Worm (Caenorhabditis elegans) whole organism, late embryonic: ENCODE measurements around the gene K10D2.8.

Experiments used
- C08G9.2 ChIP-seq: sonication (generic microtip); optimal IDR thresholded peaks from 2 replicates; lab custom pipeline; 2016; ENCODE audit warnings: mild to moderate bottlenecking, missing genetic modification characterization, moderate library complexity, missing compliant biosample characterization
- F13H6.1 ChIP-seq: sonication (generic microtip); optimal IDR thresholded peaks from 2 replicates; lab custom pipeline; 2016; ENCODE audit warnings: missing genetic modification characterization, missing compliant biosample characterization
- K02D7.2 ChIP-seq: sonication (generic microtip); optimal IDR thresholded peaks from 2 replicates; lab custom pipeline; 2017; ENCODE audit warnings: mild to moderate bottlenecking, missing genetic modification characterization, missing compliant biosample characterization
- K09A11.1 ChIP-seq: sonication (generic microtip); optimal IDR thresholded peaks from 2 replicates; lab custom pipeline; 2017; ENCODE audit warnings: antibody characterized with exemption, mild to moderate bottlenecking, missing genetic modification characterization, missing compliant biosample characterization; ENCODE audit not compliant: insufficient read depth
- T23F11.4 ChIP-seq: fragments of 200-800 bp; sonication (Bioruptor generic); optimal IDR thresholded peaks from 2 replicates; lab custom pipeline; 2018; ENCODE audit warnings: mild to moderate bottlenecking, missing genetic modification characterization, missing compliant biosample characterization
- ahr-1 ChIP-seq: sonication (generic microtip); optimal IDR thresholded peaks from 2 replicates; lab custom pipeline; 2016; ENCODE audit warnings: missing genetic modification characterization, missing compliant biosample characterization
- ceh-18 ChIP-seq: sonication (generic microtip); optimal IDR thresholded peaks from 2 replicates; lab custom pipeline; 2016; ENCODE audit warnings: missing genetic modification characterization, missing compliant biosample characterization
- ceh-19 ChIP-seq: fragments of 200-800 bp; sonication (Bioruptor generic); optimal IDR thresholded peaks from 2 replicates; lab custom pipeline; 2018; ENCODE audit warnings: mild to moderate bottlenecking, missing genetic modification characterization, missing compliant biosample characterization
- ceh-22 ChIP-seq: sonication (generic microtip); optimal IDR thresholded peaks from 2 replicates; lab custom pipeline; 2017; ENCODE audit warnings: missing biosample characterization, missing genetic modification characterization
- ceh-24 ChIP-seq: sonication (generic microtip); optimal IDR thresholded peaks from 2 replicates; lab custom pipeline; 2016; ENCODE audit warnings: mild to moderate bottlenecking, missing genetic modification characterization, missing compliant biosample characterization
- ceh-30 ChIP-seq: fragments of 150-350 bp; optimal IDR thresholded peaks from 2 replicates; lab custom pipeline; 2014; ENCODE audit warnings: missing biosample characterization, missing genetic modification characterization
- ceh-31 ChIP-seq: sonication (generic microtip); optimal IDR thresholded peaks from 2 replicates; lab custom pipeline; 2016; ENCODE audit warnings: missing genetic modification characterization, missing compliant biosample characterization
- ceh-34 ChIP-seq: sonication (generic microtip); optimal IDR thresholded peaks from 2 replicates; lab custom pipeline; 2016; ENCODE audit warnings: mild to moderate bottlenecking, missing genetic modification characterization, missing compliant biosample characterization
- ceh-45 ChIP-seq: fragments of 200-800 bp; sonication (Bioruptor generic); IDR thresholded peaks from 2 replicates; pipeline ENCODE4 v1.3.6; 2022; ENCODE audit warnings: missing genetic modification reagents, missing genetic modification characterization, missing compliant biosample characterization
- ceh-48 ChIP-seq: sonication (generic microtip); optimal IDR thresholded peaks from 2 replicates; lab custom pipeline; 2016; ENCODE audit warnings: missing genetic modification characterization, inconsistent platforms, missing compliant biosample characterization
- ceh-9 ChIP-seq: sonication (generic microtip); optimal IDR thresholded peaks from 2 replicates; lab custom pipeline; 2016; ENCODE audit warnings: mild to moderate bottlenecking, missing genetic modification characterization, inconsistent platforms, missing compliant biosample characterization
- che-1 ChIP-seq: sonication (generic microtip); optimal IDR thresholded peaks from 2 replicates; lab custom pipeline; 2016; ENCODE audit warnings: mild to moderate bottlenecking, missing genetic modification characterization, missing compliant biosample characterization
- elt-2 ChIP-seq: sonication (generic microtip); optimal IDR thresholded peaks from 2 replicates; lab custom pipeline; 2016; ENCODE audit warnings: missing genetic modification reagents, missing genetic modification characterization, missing compliant biosample characterization
- ets-4 ChIP-seq: sonication (generic microtip); optimal IDR thresholded peaks from 2 replicates; lab custom pipeline; 2016; ENCODE audit warnings: missing genetic modification characterization, missing compliant biosample characterization
- fax-1 ChIP-seq: sonication (generic microtip); optimal IDR thresholded peaks from 2 replicates; lab custom pipeline; 2016; ENCODE audit warnings: missing genotype, missing genetic modification characterization, missing compliant biosample characterization
- fkh-10 ChIP-seq: fragments of 150-350 bp; optimal IDR thresholded peaks from 2 replicates; lab custom pipeline; 2014; ENCODE audit warnings: missing biosample characterization, missing genetic modification reagents, missing genetic modification characterization
- fkh-6 ChIP-seq: sonication (generic microtip); optimal IDR thresholded peaks from 2 replicates; lab custom pipeline; 2016; ENCODE audit warnings: missing genetic modification characterization, missing compliant biosample characterization
- hlh-13 ChIP-seq: fragments of 200-800 bp; sonication (Bioruptor generic); optimal IDR thresholded peaks from 2 replicates; lab custom pipeline; 2018; ENCODE audit warnings: mild to moderate bottlenecking, missing genetic modification characterization, missing compliant biosample characterization
- hlh-15 ChIP-seq: sonication (generic microtip); optimal IDR thresholded peaks from 2 replicates; lab custom pipeline; 2016; ENCODE audit warnings: missing genetic modification characterization, missing compliant biosample characterization
- hlh-6 ChIP-seq: sonication (generic microtip); optimal IDR thresholded peaks from 2 replicates; lab custom pipeline; 2016; ENCODE audit warnings: missing genotype, missing genetic modification characterization, missing compliant biosample characterization
- hlh-8 ChIP-seq: sonication (generic microtip); optimal IDR thresholded peaks from 2 replicates; lab custom pipeline; 2016; ENCODE audit warnings: missing genotype, missing genetic modification characterization, missing compliant biosample characterization
- madf-2 ChIP-seq: sonication (generic microtip); optimal IDR thresholded peaks from 2 replicates; lab custom pipeline; 2017; ENCODE audit warnings: missing genetic modification characterization, missing compliant biosample characterization
- mec-3 ChIP-seq: sonication (generic microtip); optimal IDR thresholded peaks from 2 replicates; lab custom pipeline; 2016; ENCODE audit warnings: borderline replicate concordance, missing genetic modification characterization, missing compliant biosample characterization
- nhr-232 ChIP-seq: sonication (generic microtip); optimal IDR thresholded peaks from 2 replicates; lab custom pipeline; 2016; ENCODE audit warnings: missing genetic modification characterization, missing compliant biosample characterization
- npax-4 ChIP-seq: sonication (generic microtip); optimal IDR thresholded peaks from 2 replicates; lab custom pipeline; 2016; ENCODE audit warnings: missing genetic modification characterization, missing compliant biosample characterization
- odd-2 ChIP-seq: sonication (generic microtip); optimal IDR thresholded peaks from 2 replicates; lab custom pipeline; 2017; ENCODE audit warnings: antibody characterized with exemption, mild to moderate bottlenecking, missing genetic modification characterization, missing compliant biosample characterization
- pag-3 ChIP-seq: sonication (generic microtip); optimal IDR thresholded peaks from 2 replicates; lab custom pipeline; 2016; ENCODE audit warnings: missing compliant biosample characterization, missing genetic modification characterization, borderline replicate concordance
- pat-9 ChIP-seq: fragments of 200-800 bp; sonication (Bioruptor generic); optimal IDR thresholded peaks from 2 replicates; lab custom pipeline; 2018; ENCODE audit warnings: mild to moderate bottlenecking, missing genetic modification characterization, moderate library complexity, missing compliant biosample characterization
- pax-1 ChIP-seq: fragments of 150-350 bp; optimal IDR thresholded peaks from 2 replicates; lab custom pipeline; 2014; ENCODE audit warnings: missing biosample characterization, missing genetic modification characterization
- pha-2 ChIP-seq: sonication (generic microtip); optimal IDR thresholded peaks from 2 replicates; lab custom pipeline; 2017; ENCODE audit warnings: mild to moderate bottlenecking, missing genetic modification characterization, missing compliant biosample characterization
- pha-4 ChIP-seq: fragments of 150-350 bp; optimal IDR thresholded peaks from 2 replicates; lab custom pipeline; 2018; ENCODE audit warnings: missing biosample characterization, missing genetic modification reagents, missing genetic modification characterization
- pqm-1 ChIP-seq: sonication (generic microtip); optimal IDR thresholded peaks from 2 replicates; lab custom pipeline; 2016; ENCODE audit warnings: missing genetic modification characterization, missing compliant biosample characterization
- rnt-1 ChIP-seq: sonication (generic microtip); optimal IDR thresholded peaks from 2 replicates; lab custom pipeline; 2016; ENCODE audit warnings: missing genetic modification characterization, missing compliant biosample characterization
- sdc-2 ChIP-seq: sonication (generic microtip); optimal IDR thresholded peaks from 2 replicates; lab custom pipeline; 2016; ENCODE audit warnings: missing genotype, missing genetic modification characterization, missing compliant biosample characterization
- sox-2 ChIP-seq: fragments of 200-800 bp; sonication (Bioruptor generic); IDR thresholded peaks from 2 replicates; pipeline ENCODE4 v1.3.6; 2022; ENCODE audit warnings: missing genetic modification reagents, missing genetic modification characterization, missing compliant biosample characterization
- sox-4 ChIP-seq: sonication (generic microtip); optimal IDR thresholded peaks from 2 replicates; lab custom pipeline; 2017; ENCODE audit warnings: mild to moderate bottlenecking, missing genetic modification characterization, inconsistent platforms, missing compliant biosample characterization
- syd-9 ChIP-seq: sonication (generic microtip); optimal IDR thresholded peaks from 2 replicates; lab custom pipeline; 2016; ENCODE audit warnings: mild to moderate bottlenecking, missing genetic modification characterization, moderate library complexity, missing compliant biosample characterization
- tbx-2 ChIP-seq: sonication (generic microtip); optimal IDR thresholded peaks from 2 replicates; lab custom pipeline; 2016; ENCODE audit warnings: missing genetic modification characterization, missing compliant biosample characterization
- tbx-7 ChIP-seq: sonication (generic microtip); optimal IDR thresholded peaks from 2 replicates; lab custom pipeline; 2016; ENCODE audit warnings: missing genotype, missing genetic modification characterization, missing compliant biosample characterization
- ttx-3 ChIP-seq: sonication (generic microtip); optimal IDR thresholded peaks from 2 replicates; lab custom pipeline; 2016; ENCODE audit warnings: missing genetic modification reagents, missing genetic modification characterization, missing compliant biosample characterization
- unc-3 ChIP-seq, 2 experiments: fragments of 200-800 bp in 1 of 2; sonication (Bioruptor generic) in 1 of 2; sonication (generic microtip) in 1 of 2; conservative IDR thresholded peaks in 1 of 2; optimal IDR thresholded peaks in 1 of 2; 2 replicates each; pipeline versions ENCODE4 v1.3.6 to Lab custom; 2016 to 2022; ENCODE audit warnings: missing compliant biosample characterization in 2 of 2, missing genetic modification characterization in 2 of 2, missing genetic modification reagents in 1 of 2
- unc-42 ChIP-seq: sonication (generic microtip); optimal IDR thresholded peaks from 2 replicates; lab custom pipeline; 2016; ENCODE audit warnings: missing genotype, missing genetic modification characterization, missing compliant biosample characterization
- zip-5 ChIP-seq: sonication (generic microtip); optimal IDR thresholded peaks from 2 replicates; lab custom pipeline; 2016; ENCODE audit warnings: missing genetic modification characterization, missing compliant biosample characterization
- ztf-16 ChIP-seq: sonication (generic microtip); optimal IDR thresholded peaks from 2 replicates; lab custom pipeline; 2017; ENCODE audit warnings: missing genetic modification characterization, missing compliant biosample characterization

The K10D2.8 gene

ce11 chrIII:5171945-5172344, 16.6 kb upstream of the K10D2.8 start, which contains the start of gene prp-19:
TSS of gene prp-19 (minus strand) at chrIII:5172045.
- no peak for TF ChIP-seq hlh-6 (tag; lab: Kevin White, UChicago)
- TF ChIP-seq pha-4 (tag; lab: Kevin White, UChicago) = no peak
- no peak for TF ChIP-seq unc-42 (tag; lab: Kevin White, UChicago)
- no peak for TF ChIP-seq pat-9 (tag; lab: Kevin White, UChicago)
- TF ChIP-seq hlh-15 (tag; lab: Kevin White, UChicago) = no peak
- no peak for TF ChIP-seq che-1
- TF ChIP-seq madf-2 = no peak
- no peak for TF ChIP-seq rnt-1 (tag; lab: Kevin White, UChicago)
- no peak for TF ChIP-seq npax-4 (tag; lab: Kevin White, UChicago)
- no peak for TF ChIP-seq hlh-13
- no peak for TF ChIP-seq T23F11.4 (GFP tag; lab: Kevin White, UChicago)
- no peak for TF ChIP-seq ceh-30 (tag; lab: Kevin White, UChicago)
- no peak for TF ChIP-seq ceh-22 (tag; lab: Kevin White, UChicago)
- TF ChIP-seq F13H6.1 = no peak
- no peak for TF ChIP-seq pqm-1 (tag; lab: Kevin White, UChicago)
- TF ChIP-seq tbx-7 (tag; lab: Kevin White, UChicago) = no peak
- TF ChIP-seq sdc-2 (tag; lab: Kevin White, UChicago) = no peak
- no peak for TF ChIP-seq ets-4 (tag; lab: Kevin White, UChicago)
- no peak for TF ChIP-seq zip-5 (tag; lab: Kevin White, UChicago)
- no peak for TF ChIP-seq sox-4 (tag; lab: Kevin White, UChicago)
- TF ChIP-seq, all 69 proteins: peak for 0

ce11 chrIII:5172470-5172869, 16.1 kb upstream of the K10D2.8 start, which contains the start of gene K10D2.5:
TSS of gene K10D2.5 (plus strand) at chrIII:5172720.
- TF ChIP-seq ceh-45 (GFP tag; lab: Robert Waterston, UW) = 0 out of 2 replicates have a peak, but pooled peaks have one; percentile 16
- TF ChIP-seq ceh-48 = peak; percentile 39
- TF ChIP-seq pag-3 (tag; lab: Kevin White, UChicago) = peak; percentile 78
- no peak for TF ChIP-seq K09A11.1 (tag; lab: Kevin White, UChicago)
- peak; percentile 60 for TF ChIP-seq K02D7.2 (tag; lab: Kevin White, UChicago)
- TF ChIP-seq tbx-7 (tag; lab: Kevin White, UChicago) = peak; percentile 99
- TF ChIP-seq mec-3 (tag; lab: Kevin White, UChicago) = peak; percentile 98
- peak; percentile 41 for TF ChIP-seq ceh-19 (GFP tag; lab: Kevin White, UChicago)
- peak; percentile 49 for TF ChIP-seq pax-1 (tag; lab: Kevin White, UChicago)
- peak; percentile 89 for TF ChIP-seq hlh-6 (tag; lab: Kevin White, UChicago)
- peak; percentile 84 for TF ChIP-seq elt-2 (tag; lab: Kevin White, UChicago)
- peak; percentile 80 for TF ChIP-seq ahr-1 (tag; lab: Kevin White, UChicago)
- TF ChIP-seq fax-1 (tag; lab: Kevin White, UChicago) = peak; percentile 93
- peak; percentile 52 for TF ChIP-seq hlh-15 (tag; lab: Kevin White, UChicago)
- TF ChIP-seq odd-2 (tag; lab: Kevin White, UChicago) = no peak
- TF ChIP-seq nhr-232 = peak; percentile 25
- TF ChIP-seq hlh-13 = peak; percentile 49
- TF ChIP-seq sox-4 (tag; lab: Kevin White, UChicago) = no peak
- TF ChIP-seq sdc-2 (tag; lab: Kevin White, UChicago) = peak; percentile 79
- peak; percentile 92 for TF ChIP-seq ztf-16 (tag; lab: Kevin White, UChicago)
- TF ChIP-seq ceh-18 (tag; lab: Kevin White, UChicago) = peak; percentile 95
- peak; percentile 100 for TF ChIP-seq ceh-31
- TF ChIP-seq fkh-6 (tag; lab: Kevin White, UChicago) = peak; percentile 85
- TF ChIP-seq ceh-34 = peak; percentile 94
- no peak for TF ChIP-seq ceh-22 (tag; lab: Kevin White, UChicago)
- TF ChIP-seq che-1 = no peak
- no peak for TF ChIP-seq ceh-24 (tag; lab: Kevin White, UChicago)
- peak; percentile 23 for TF ChIP-seq sox-2 (GFP tag; lab: Robert Waterston, UW)
- peak; percentile 99 for TF ChIP-seq tbx-2 (tag; lab: Kevin White, UChicago)
- peak; percentile 79 for TF ChIP-seq unc-3 (GFP tag; conservative IDR thresholded peaks at IDR 0.05; lab: Robert Waterston, UW)
- TF ChIP-seq unc-3 (tag; optimal IDR thresholded peaks at IDR 0.05; lab: Kevin White, UChicago) = peak; percentile 45
- no peak for TF ChIP-seq ceh-30 (tag; lab: Kevin White, UChicago)
- TF ChIP-seq syd-9 = peak; percentile 82
- TF ChIP-seq hlh-8 (tag; lab: Kevin White, UChicago) = peak; percentile 95
- TF ChIP-seq unc-42 (tag; lab: Kevin White, UChicago) = peak; percentile 87
- TF ChIP-seq ceh-9 (tag; lab: Kevin White, UChicago) = no peak
- peak; percentile 100 for TF ChIP-seq ets-4 (tag; lab: Kevin White, UChicago)
- TF ChIP-seq C08G9.2 = peak; percentile 100
- no peak for TF ChIP-seq npax-4 (tag; lab: Kevin White, UChicago)
- TF ChIP-seq pha-2 = no peak
- TF ChIP-seq ttx-3 (tag; lab: Kevin White, UChicago) = no peak
- no peak for TF ChIP-seq fkh-10 (GFP tag; lab: Kevin White, UChicago)
